Worm (Caenorhabditis elegans) whole organism, early embryonic: ENCODE data around the gene nspc-14.
A peak's percentile ranks its signal among the peaks of the same experiment; 100 is the strongest.

ENCODE experiments used
- B0310.2 ChIP-seq: sonication (generic microtip); optimal IDR thresholded peaks from 2 replicates; lab custom pipeline; 2016; ENCODE audit warnings: mild to moderate bottlenecking, missing genetic modification characterization, missing compliant biosample characterization
- F13C5.2 ChIP-seq: sonication (generic microtip); optimal IDR thresholded peaks from 2 replicates; lab custom pipeline; 2017; ENCODE audit warnings: mild to moderate bottlenecking, missing genetic modification characterization, inconsistent platforms, missing compliant biosample characterization
- aly-1 ChIP-seq: sonication (generic microtip); optimal IDR thresholded peaks from 2 replicates; lab custom pipeline; 2016; ENCODE audit warnings: missing genetic modification characterization, missing compliant biosample characterization
- ama-1 ChIP-seq: fragments of 150-350 bp; optimal IDR thresholded peaks from 2 replicates; lab custom pipeline; 2014
- ceh-13 ChIP-seq: fragments of 200-800 bp; sonication (Bioruptor generic); optimal IDR thresholded peaks from 2 replicates; lab custom pipeline; 2018; ENCODE audit warnings: mild to moderate bottlenecking, missing genetic modification characterization, missing compliant biosample characterization
- ceh-36 ChIP-seq: sonication (generic microtip); optimal IDR thresholded peaks from 2 replicates; lab custom pipeline; 2016; ENCODE audit warnings: missing genetic modification characterization, inconsistent platforms, missing compliant biosample characterization
- ets-7 ChIP-seq: sonication (generic microtip); optimal IDR thresholded peaks from 2 replicates; lab custom pipeline; 2016; ENCODE audit warnings: missing genotype, missing genetic modification characterization, missing compliant biosample characterization
- flt-1 ChIP-seq: fragments of 200-800 bp; sonication (Bioruptor generic); IDR thresholded peaks from 2 replicates; pipeline ENCODE4 v1.3.6; 2022; ENCODE audit warnings: missing genetic modification characterization, missing compliant biosample characterization
- hmbx-1 ChIP-seq: sonication (generic microtip); optimal IDR thresholded peaks from 2 replicates; lab custom pipeline; 2016; ENCODE audit warnings: mild to moderate bottlenecking, missing genetic modification characterization, missing compliant biosample characterization
- hmg-4 ChIP-seq: fragments of 200-800 bp; sonication (Bioruptor generic); optimal IDR thresholded peaks from 2 replicates; lab custom pipeline; 2018; ENCODE audit warnings: mild to moderate bottlenecking, missing genetic modification characterization, missing compliant biosample characterization
- hnd-1 ChIP-seq: sonication (generic microtip); optimal IDR thresholded peaks from 2 replicates; lab custom pipeline; 2016; ENCODE audit warnings: missing genetic modification characterization, missing compliant biosample characterization
- pes-1 ChIP-seq: fragments of 200-800 bp; sonication (Bioruptor generic); IDR thresholded peaks from 2 replicates; pipeline ENCODE4 v1.3.6; 2022; ENCODE audit warnings: missing genetic modification reagents, missing genetic modification characterization, missing compliant biosample characterization
- scrt-1 ChIP-seq: fragments of 200-800 bp; sonication (Bioruptor generic); IDR thresholded peaks from 2 replicates; pipeline ENCODE4 v1.3.6; 2022; ENCODE audit warnings: missing genetic modification characterization, missing compliant biosample characterization
- sea-1 ChIP-seq: fragments of 200-800 bp; sonication (Bioruptor generic); conservative IDR thresholded peaks from 2 replicates; pipeline ENCODE4 v1.3.6; 2022; ENCODE audit warnings: missing genetic modification characterization, missing compliant biosample characterization
- tbx-11 ChIP-seq: fragments of 200-800 bp; sonication (Bioruptor generic); IDR thresholded peaks from 2 replicates; pipeline ENCODE4 v1.3.6; 2022; ENCODE audit warnings: missing genetic modification characterization, missing compliant biosample characterization
- tbx-37 ChIP-seq: fragments of 200-800 bp; sonication (Bioruptor generic); conservative IDR thresholded peaks from 2 replicates; pipeline ENCODE4 v1.3.6; 2022; ENCODE audit warnings: missing genetic modification reagents, missing genetic modification characterization, missing compliant biosample characterization
- tra-4 ChIP-seq: sonication (generic microtip); optimal IDR thresholded peaks from 2 replicates; lab custom pipeline; 2017; ENCODE audit warnings: missing genetic modification characterization, missing compliant biosample characterization

nspc-14 gene

DNA sequence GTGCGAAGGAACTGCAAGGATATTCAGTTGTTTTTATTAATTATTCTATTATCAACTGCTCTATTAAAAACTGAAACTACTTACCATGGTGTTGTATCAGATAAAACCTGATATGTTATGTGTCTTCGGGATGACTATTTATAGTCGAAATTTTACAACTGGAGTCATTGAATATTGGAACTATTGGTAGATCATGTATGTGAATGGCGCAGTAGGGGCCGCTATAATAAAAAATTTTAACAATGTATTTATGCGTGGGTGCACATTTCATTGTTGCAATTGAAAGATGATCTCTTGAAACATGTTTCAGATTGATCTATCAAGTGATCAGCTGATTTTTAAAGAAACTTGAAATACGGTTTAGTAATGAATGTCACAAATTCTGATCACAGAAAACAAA is at the start of gene nspc-14:
nspc-14 (minus strand) TSS at position 101 of the 400 bp plus-strand sequence.
- TF ChIP-seq ceh-36 (tag; lab: Kevin White, UChicago) (no peak), F13C5.2 (no peak), pes-1 (no peak), ama-1 (lab: Kevin White, UChicago) (no peak), aly-1 (tag; lab: Kevin White, UChicago) (no peak), ets-7 (tag; lab: Kevin White, UChicago) (no peak), tra-4 (tag; lab: Kevin White, UChicago) (no peak), sea-1 (GFP tag; lab: Robert Waterston, UW) (no peak)

- TF ChIP-seq B0310.2 (tag; lab: Kevin White, UChicago) (no peak), aly-1 (tag; lab: Kevin White, UChicago) (peak; percentile 77), ceh-36 (tag; lab: Kevin White, UChicago) (no peak), scrt-1 (GFP tag; lab: Robert Waterston, UW) (0 out of 2 replicates have a peak, but pooled peaks have one; percentile 15), sea-1 (GFP tag; lab: Robert Waterston, UW) (no peak), hnd-1 (tag; lab: Kevin White, UChicago) (no peak), hmg-4 (GFP tag; lab: Kevin White, UChicago) (peak; percentile 52), hmbx-1 (tag; lab: Kevin White, UChicago) (no peak), ets-7 (tag; lab: Kevin White, UChicago) (no peak), ama-1 (lab: Kevin White, UChicago) (no peak), pes-1 (no peak), tra-4 (tag; lab: Kevin White, UChicago) (no peak), F13C5.2 (peak; percentile 0), flt-1 (GFP tag; lab: Robert Waterston, UW) (no peak), ceh-13 (GFP tag; lab: Kevin White, UChicago) (no peak), tbx-11 (no peak), tbx-37 (GFP tag; lab: Robert Waterston, UW) (0 out of 2 replicates have a peak, but pooled peaks have one; percentile 12)
Measured at ce11 chrX:12407297-12407696, 48.4 kb upstream of the nspc-14 start.

DNA sequence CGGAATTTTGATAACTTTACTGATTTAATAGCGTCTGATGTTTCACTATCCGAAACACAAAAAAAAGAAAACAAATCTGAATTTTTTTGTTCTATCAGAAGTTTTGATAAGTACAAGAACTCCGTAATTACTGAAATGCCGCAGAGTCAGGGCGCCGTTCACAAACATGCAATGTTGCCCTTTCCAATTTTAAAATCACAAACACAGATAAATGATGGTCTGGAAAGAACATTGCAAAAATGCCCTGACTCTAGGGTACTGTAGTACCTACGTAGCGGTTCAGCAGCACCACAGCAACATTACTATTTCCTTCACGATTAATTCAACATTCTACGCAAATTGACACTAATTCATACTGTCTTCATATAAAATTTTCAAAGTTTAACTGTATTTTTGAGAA is 47.7 kb upstream of the nspc-14 start:
- TF ChIP-seq tra-4 (tag; lab: Kevin White, UChicago) (no peak), aly-1 (tag; lab: Kevin White, UChicago) (no peak), B0310.2 (tag; lab: Kevin White, UChicago) (no peak), flt-1 (GFP tag; lab: Robert Waterston, UW) (no peak)

- TF ChIP-seq ets-7 (tag; lab: Kevin White, UChicago) (no peak), F13C5.2 (no peak), tbx-37 (GFP tag; lab: Robert Waterston, UW) (no peak), ceh-13 (GFP tag; lab: Kevin White, UChicago) (no peak), flt-1 (GFP tag; lab: Robert Waterston, UW) (no peak), scrt-1 (GFP tag; lab: Robert Waterston, UW) (no peak), B0310.2 (tag; lab: Kevin White, UChicago) (no peak), ceh-36 (tag; lab: Kevin White, UChicago) (no peak), ama-1 (lab: Kevin White, UChicago) (no peak), tbx-11 (no peak), tra-4 (tag; lab: Kevin White, UChicago) (no peak), hmg-4 (GFP tag; lab: Kevin White, UChicago) (no peak), aly-1 (tag; lab: Kevin White, UChicago) (no peak), hnd-1 (tag; lab: Kevin White, UChicago) (no peak), hmbx-1 (tag; lab: Kevin White, UChicago) (no peak), sea-1 (GFP tag; lab: Robert Waterston, UW) (no peak), pes-1 (no peak)
Measured at ce11 chrX:12406037-12406436, 47.2 kb upstream of the nspc-14 start.

- TF ChIP-seq B0310.2 (tag; lab: Kevin White, UChicago) (no peak), ceh-13 (GFP tag; lab: Kevin White, UChicago) (no peak), hnd-1 (tag; lab: Kevin White, UChicago) (no peak), tra-4 (tag; lab: Kevin White, UChicago) (no peak), aly-1 (tag; lab: Kevin White, UChicago) (no peak), scrt-1 (GFP tag; lab: Robert Waterston, UW) (no peak), ama-1 (lab: Kevin White, UChicago) (no peak), sea-1 (GFP tag; lab: Robert Waterston, UW) (no peak), pes-1 (no peak), hmbx-1 (tag; lab: Kevin White, UChicago) (no peak), flt-1 (GFP tag; lab: Robert Waterston, UW) (no peak)
Measured at ce11 chrX:12404729-12405128, 45.9 kb upstream of the nspc-14 start.

ce11 chrX:12393786-12394308 is 35.0 kb upstream of the nspc-14 start, which contains the start of gene F17E5.2:
Gene F17E5.2 (plus strand): TSS chrX:12394258.
- 0 out of 2 replicates have a peak, but pooled peaks have one; percentile 18 for TF ChIP-seq tbx-11
- TF ChIP-seq ets-7 (tag; lab: Kevin White, UChicago), result no peak
- TF ChIP-seq scrt-1 (GFP tag; lab: Robert Waterston, UW), result no peak
- TF ChIP-seq hnd-1 (tag; lab: Kevin White, UChicago), result no peak
- TF ChIP-seq B0310.2 (tag; lab: Kevin White, UChicago), result no peak
- no peak for TF ChIP-seq sea-1 (GFP tag; lab: Robert Waterston, UW)
- no peak for TF ChIP-seq pes-1
- peak; percentile 18 for TF ChIP-seq F13C5.2
- TF ChIP-seq aly-1 (tag; lab: Kevin White, UChicago), result peak; percentile 32
- TF ChIP-seq hmbx-1 (tag; lab: Kevin White, UChicago), result no peak
- no peak for TF ChIP-seq tra-4 (tag; lab: Kevin White, UChicago)
- peak; percentile 15; the same call in 1 of the 2 replicates for TF ChIP-seq flt-1 (GFP tag; lab: Robert Waterston, UW)

DNA sequence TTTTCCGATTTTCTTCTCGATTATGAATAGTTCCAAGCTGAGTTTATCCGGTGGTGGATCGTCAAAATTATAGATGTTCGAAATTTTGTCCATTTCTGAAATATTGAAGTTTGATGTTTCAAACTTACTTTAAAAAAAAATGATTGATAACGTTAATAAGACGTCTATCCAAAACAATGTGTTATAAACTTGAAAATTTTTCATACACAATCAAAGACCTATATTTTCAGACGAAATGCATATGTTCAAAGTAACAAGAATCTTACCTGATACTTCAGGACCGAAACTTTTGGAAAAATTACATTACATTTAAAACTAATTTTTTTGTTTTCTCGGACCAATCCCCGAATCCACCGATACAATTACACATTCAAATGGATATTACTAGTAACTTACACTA is 32.5 kb upstream of the nspc-14 start, which contains the start of gene nekl-3:
nekl-3 (minus strand) TSS at position 101 of the 400 bp plus-strand sequence.
- TF ChIP-seq ama-1 (lab: Kevin White, UChicago) (no peak), hnd-1 (tag; lab: Kevin White, UChicago) (no peak), sea-1 (GFP tag; lab: Robert Waterston, UW) (no peak), ceh-13 (GFP tag; lab: Kevin White, UChicago) (no peak), B0310.2 (tag; lab: Kevin White, UChicago) (no peak), hmbx-1 (tag; lab: Kevin White, UChicago) (no peak), ceh-36 (tag; lab: Kevin White, UChicago) (no peak)
